Fruit fly (Drosophila melanogaster) whole organism, larva: ENCODE data around the gene INPP5E.

Experiments
- noc ChIP-seq: fragments of 200-800 bp; sonication (Bioruptor generic); optimal IDR thresholded peaks from 3 replicates; lab custom pipeline; 2019; ENCODE audit warnings: missing biosample characterization, mild to moderate bottlenecking, missing genetic modification characterization, moderate library complexity

Gene INPP5E

dm6 chr3L:12296073-12296527 is 18.6 kb downstream of the INPP5E start, which contains the start of gene CG4328:
Gene CG4328 (minus strand): TSS chr3L:12296123.
- TF ChIP-seq noc = no peak

dm6 chr3L:12298092-12298491 is 20.6 kb downstream of the INPP5E start:
- no peak for TF ChIP-seq noc

- no peak for TF ChIP-seq noc
Observed at dm6 chr3L:12305896-12306295, 28.4 kb downstream of the INPP5E start.

dm6 chr3L:12310505-12310904 is 33.0 kb downstream of the INPP5E start, which contains the start of gene CG44355:
Gene CG44355 (plus strand): TSS chr3L:12310805.
- no peak for TF ChIP-seq noc

- TF ChIP-seq noc = no peak
Observed at dm6 chr3L:12313280-12313679, 35.8 kb downstream of the INPP5E start.

- TF ChIP-seq noc = no peak
Observed at dm6 chr3L:12319782-12320181, 42.3 kb downstream of the INPP5E start.

dm6 chr3L:12328781-12329282 is 51.4 kb downstream of the INPP5E start, which contains the start of gene Lmx1a:
Gene Lmx1a (plus strand): TSS chr3L:12329232.
- TF ChIP-seq noc = no peak

- TF ChIP-seq noc = no peak
Observed at dm6 chr3L:12329549-12329948, 52.1 kb downstream of the INPP5E start.
